Worm (Caenorhabditis elegans) whole organism, young adult: ENCODE measurements around the gene clec-178.

ENCODE experiments used
- C06A6.2 ChIP-seq: fragments of 200-800 bp; sonication (Bioruptor generic); conservative IDR thresholded peaks from 2 replicates; pipeline ENCODE4 v1.3.6; 2022; ENCODE audit warnings: missing genetic modification characterization, missing compliant biosample characterization
- F52B5.7 ChIP-seq: sonication (generic microtip); optimal IDR thresholded peaks from 2 replicates; lab custom pipeline; 2016; ENCODE audit warnings: mild to moderate bottlenecking, missing genetic modification characterization, missing compliant biosample characterization
- K11D2.4 ChIP-seq: fragments of 200-800 bp; sonication (Bioruptor generic); IDR thresholded peaks from 2 replicates; pipeline ENCODE4 v1.3.6; 2022; ENCODE audit warnings: missing genetic modification reagents, missing genetic modification characterization, missing compliant biosample characterization
- K12H6.12 ChIP-seq: fragments of 200-800 bp; sonication (Bioruptor generic); optimal IDR thresholded peaks from 2 replicates; lab custom pipeline; 2018; ENCODE audit warnings: mild to moderate bottlenecking, missing genetic modification characterization, missing compliant biosample characterization
- T07F8.4 ChIP-seq: sonication (generic microtip); optimal IDR thresholded peaks from 2 replicates; lab custom pipeline; 2016; ENCODE audit warnings: mild to moderate bottlenecking, missing genetic modification characterization, moderate library complexity, missing compliant biosample characterization
- Y53F4B.3 ChIP-seq: fragments of 200-800 bp; sonication (Bioruptor generic); IDR thresholded peaks from 2 replicates; pipeline ENCODE4 v1.3.6; 2022; ENCODE audit warnings: missing genetic modification reagents, missing genetic modification characterization, missing compliant biosample characterization
- Y95B8A.8 ChIP-seq: fragments of 200-800 bp; sonication (Bioruptor generic); IDR thresholded peaks from 2 replicates; pipeline ENCODE4 v1.3.6; 2022; ENCODE audit warnings: missing genetic modification reagents, missing genetic modification characterization, missing compliant biosample characterization
- attf-3 ChIP-seq: fragments of 200-800 bp; sonication (Bioruptor generic); conservative IDR thresholded peaks from 2 replicates; pipeline ENCODE4 v1.3.6; 2022; ENCODE audit warnings: missing genetic modification reagents, missing genetic modification characterization, missing compliant biosample characterization
- ceh-27 ChIP-seq: fragments of 200-800 bp; sonication (Bioruptor generic); optimal IDR thresholded peaks from 2 replicates; lab custom pipeline; 2018; ENCODE audit warnings: mild to moderate bottlenecking, missing genetic modification characterization, moderate library complexity, missing compliant biosample characterization
- ceh-40 ChIP-seq: fragments of 200-800 bp; sonication (Bioruptor generic); IDR thresholded peaks from 2 replicates; pipeline ENCODE4 v1.3.6; 2022; ENCODE audit warnings: missing genetic modification characterization, missing compliant biosample characterization
- chd-7 ChIP-seq: sonication (generic microtip); optimal IDR thresholded peaks from 2 replicates; lab custom pipeline; 2016; ENCODE audit warnings: mild to moderate bottlenecking, missing genetic modification characterization, moderate library complexity, missing compliant biosample characterization
- dox-1 ChIP-seq: fragments of 200-800 bp; sonication (Bioruptor generic); IDR thresholded peaks from 2 replicates; pipeline ENCODE4 v1.3.6; 2022; ENCODE audit warnings: missing genetic modification reagents, missing genetic modification characterization, missing compliant biosample characterization
- dpl-1 ChIP-seq: fragments of 150-350 bp; optimal IDR thresholded peaks from 2 replicates; lab custom pipeline; 2014; ENCODE audit warnings: missing biosample characterization, missing genetic modification reagents, missing genetic modification characterization
- egl-44 ChIP-seq: fragments of 200-800 bp; sonication (Bioruptor generic); IDR thresholded peaks from 2 replicates; pipeline ENCODE4 v1.3.6; 2022; ENCODE audit warnings: missing genetic modification reagents, missing genetic modification characterization, missing compliant biosample characterization
- ets-4 ChIP-seq: fragments of 200-800 bp; sonication (Bioruptor generic); optimal IDR thresholded peaks from 2 replicates; lab custom pipeline; 2018; ENCODE audit warnings: mild to moderate bottlenecking, missing genetic modification characterization, missing compliant biosample characterization
- hlh-12 ChIP-seq: sonication (generic microtip); optimal IDR thresholded peaks from 2 replicates; lab custom pipeline; 2016; ENCODE audit warnings: missing genetic modification characterization, missing compliant biosample characterization
- let-526 ChIP-seq: fragments of 200-800 bp; sonication (Bioruptor generic); IDR thresholded peaks from 2 replicates; pipeline ENCODE4 v1.3.6; 2022; ENCODE audit warnings: missing genetic modification reagents, missing genetic modification characterization, missing compliant biosample characterization
- lin-26 ChIP-seq: fragments of 200-800 bp; sonication (Bioruptor generic); IDR thresholded peaks from 2 replicates; pipeline ENCODE4 v1.3.6; 2022; ENCODE audit warnings: missing genetic modification reagents, missing genetic modification characterization, missing compliant biosample characterization
- lin-35 ChIP-seq, 3 experiments: fragments of 150-350 bp in 2 of 3; sonication (generic microtip) in 1 of 3; optimal IDR thresholded peaks; 2 replicates each; lab custom pipeline; 2014 to 2018; ENCODE audit warnings: missing biosample characterization in 3 of 3, missing genetic modification characterization in 3 of 3, missing genetic modification reagents in 3 of 3
- lin-40 ChIP-seq: sonication (generic microtip); optimal IDR thresholded peaks from 2 replicates; lab custom pipeline; 2016; ENCODE audit warnings: missing genetic modification characterization, mild to moderate bottlenecking, missing compliant biosample characterization, missing genotype, missing genetic modification reagents
- lin-54 ChIP-seq: fragments of 200-800 bp; sonication (Bioruptor generic); optimal IDR thresholded peaks from 2 replicates; lab custom pipeline; 2018; ENCODE audit warnings: mild to moderate bottlenecking, missing genetic modification characterization, missing compliant biosample characterization
- lir-1 ChIP-seq: fragments of 200-800 bp; sonication (Bioruptor generic); conservative IDR thresholded peaks from 2 replicates; pipeline ENCODE4 v1.3.6; 2022; ENCODE audit warnings: missing genetic modification reagents, missing genetic modification characterization, missing compliant biosample characterization
- lsl-1 ChIP-seq: fragments of 200-800 bp; sonication (Bioruptor generic); optimal IDR thresholded peaks from 2 replicates; lab custom pipeline; 2018; ENCODE audit warnings: mild to moderate bottlenecking, missing genetic modification characterization, moderate library complexity, missing compliant biosample characterization
- madf-3 ChIP-seq: fragments of 200-800 bp; sonication (Bioruptor generic); IDR thresholded peaks from 2 replicates; pipeline ENCODE4 v1.3.6; 2022; ENCODE audit warnings: missing genetic modification reagents, missing genetic modification characterization, missing compliant biosample characterization
- mcd-1 ChIP-seq: fragments of 200-800 bp; sonication (Bioruptor generic); IDR thresholded peaks from 2 replicates; pipeline ENCODE4 v1.3.6; 2022; ENCODE audit warnings: missing genetic modification reagents, missing genetic modification characterization, missing compliant biosample characterization
- nfya-1 ChIP-seq: sonication (generic microtip); optimal IDR thresholded peaks from 2 replicates; lab custom pipeline; 2017; ENCODE audit warnings: antibody characterized with exemption, missing compliant biosample characterization, missing genetic modification characterization, borderline replicate concordance; ENCODE audit not compliant: insufficient read depth
- nhr-179 ChIP-seq: sonication (generic microtip); optimal IDR thresholded peaks from 2 replicates; lab custom pipeline; 2016; ENCODE audit warnings: mild to moderate bottlenecking, missing genetic modification characterization, missing compliant biosample characterization
- rcor-1 ChIP-seq: fragments of 200-800 bp; sonication (Bioruptor generic); IDR thresholded peaks from 2 replicates; pipeline ENCODE4 v1.3.6; 2022; ENCODE audit warnings: missing genetic modification reagents, missing genetic modification characterization, missing compliant biosample characterization
- rpc-1 ChIP-seq, 2 experiments: fragments of 150-350 bp in 1 of 2; sonication (generic microtip) in 1 of 2; optimal IDR thresholded peaks; 2 replicates each; lab custom pipeline; 2014 to 2018; ENCODE audit warnings: missing biosample characterization in 1 of 2, missing genetic modification characterization in 1 of 2, missing genetic modification reagents in 1 of 2, missing genotype in 1 of 2
- sdz-38 ChIP-seq: sonication (generic microtip); optimal IDR thresholded peaks from 2 replicates; lab custom pipeline; 2016; ENCODE audit warnings: missing genotype, missing genetic modification characterization, missing compliant biosample characterization
- snpc-3.4 ChIP-seq: sonication (generic microtip); optimal IDR thresholded peaks from 2 replicates; lab custom pipeline; 2017; ENCODE audit warnings: missing genetic modification characterization, mild to moderate bottlenecking, missing compliant biosample characterization, antibody characterized with exemption, moderate library complexity, missing genotype, missing genetic modification reagents
- snpc-4 ChIP-seq, 5 experiments: fragments of 150-350 bp in 1 of 5; sonication (generic microtip) in 4 of 5; optimal IDR thresholded peaks; 2 replicates each; lab custom pipeline; 2014 to 2018; ENCODE audit warnings: missing genetic modification characterization in 5 of 5, missing biosample characterization in 3 of 5, antibody characterized with exemption in 2 of 5, mild to moderate bottlenecking in 2 of 5, missing compliant biosample characterization in 2 of 5, missing genotype in 2 of 5, moderate library complexity in 2 of 5, missing genetic modification reagents in 1 of 5
- somi-1 ChIP-seq: fragments of 200-800 bp; sonication (Bioruptor generic); optimal IDR thresholded peaks from 2 replicates; lab custom pipeline; 2018; ENCODE audit warnings: mild to moderate bottlenecking, missing genetic modification characterization, missing compliant biosample characterization
- tlf-1 ChIP-seq: fragments of 200-800 bp; sonication (Bioruptor generic); optimal IDR thresholded peaks from 2 replicates; lab custom pipeline; 2018; ENCODE audit warnings: mild to moderate bottlenecking, missing genetic modification characterization, missing compliant biosample characterization
- zim-3 ChIP-seq: sonication (generic microtip); optimal IDR thresholded peaks from 2 replicates; lab custom pipeline; 2017; ENCODE audit warnings: mild to moderate bottlenecking, missing genetic modification characterization, moderate library complexity, missing compliant biosample characterization
- ztf-25 ChIP-seq: fragments of 200-800 bp; sonication (Bioruptor generic); IDR thresholded peaks from 2 replicates; pipeline ENCODE4 v1.3.6; 2022; ENCODE audit warnings: missing genetic modification reagents, missing genetic modification characterization, missing compliant biosample characterization
- ztf-26 ChIP-seq: sonication (generic microtip); optimal IDR thresholded peaks from 2 replicates; lab custom pipeline; 2017; ENCODE audit warnings: missing genetic modification characterization, missing compliant biosample characterization

clec-178 gene

DNA sequence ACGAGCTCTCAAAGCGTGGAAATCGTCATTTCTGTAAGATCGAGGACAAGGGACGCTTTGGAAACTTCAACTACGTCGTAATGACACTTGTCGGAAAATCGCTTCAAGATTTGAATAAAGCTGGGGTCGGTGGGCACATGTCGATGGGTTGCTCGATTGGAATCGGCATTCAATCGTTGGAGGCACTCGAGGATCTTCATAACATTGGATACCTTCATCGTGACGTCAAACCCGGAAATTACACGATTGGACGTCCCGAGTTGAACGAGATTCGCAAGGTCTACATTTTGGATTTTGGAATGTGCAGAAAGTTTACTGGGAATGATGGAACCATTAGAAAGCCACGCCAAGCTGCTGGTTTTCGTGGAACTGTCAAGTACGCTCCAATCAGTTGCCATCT lies 21.2 kb upstream of the clec-178 start:
- TF ChIP-seq madf-3 (GFP tag; lab: Robert Waterston, UW) (no peak), Y95B8A.8 (GFP tag; lab: Robert Waterston, UW) (no peak), dpl-1 (no peak), C06A6.2 (no peak), mcd-1 (GFP tag; lab: Robert Waterston, UW) (no peak), K11D2.4 (no peak), ztf-25 (GFP tag; lab: Robert Waterston, UW) (no peak), F52B5.7 (no peak), ceh-40 (GFP tag; lab: Robert Waterston, UW) (no peak), snpc-3.4 (no peak), tlf-1 (no peak), ets-4 (no peak), lsl-1 (GFP tag; lab: Kevin White, UChicago) (no peak), chd-7 (no peak)

DNA sequence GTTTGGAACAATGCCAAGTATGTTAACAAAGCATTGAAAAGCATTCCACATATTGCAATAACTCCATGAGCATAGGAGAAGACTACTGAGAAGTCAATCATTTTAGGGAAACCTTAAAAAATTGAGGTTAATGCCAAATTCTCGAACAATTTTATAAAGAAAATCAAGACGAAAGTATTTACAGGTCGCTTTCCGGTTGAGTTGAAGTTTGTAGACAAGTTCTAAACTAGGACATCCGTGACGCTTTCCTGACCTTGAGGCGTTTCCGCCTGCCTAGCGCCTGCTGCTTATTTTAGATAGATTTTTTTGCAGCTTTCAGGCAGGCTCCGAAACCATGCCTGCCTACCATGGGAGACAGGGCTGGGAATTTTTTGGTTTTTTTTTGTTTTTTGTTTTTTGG lies 18.2 kb upstream of the clec-178 start, which contains the start of gene srd-13:
Gene srd-13, minus strand, starts transcription at position 101 of the 400 bp plus-strand sequence.
- TF ChIP-seq ceh-27 (no peak), Y53F4B.3 (GFP tag; lab: Robert Waterston, UW) (no peak), rpc-1 (optimal IDR thresholded peaks at IDR 0.05; lab: Kevin White, UChicago) (no peak), rpc-1 (tag; optimal IDR thresholded peaks at IDR 0.05; lab: Kevin White, UChicago) (no peak), sdz-38 (tag; lab: Kevin White, UChicago) (no peak), snpc-3.4 (no peak), attf-3 (GFP tag; lab: Robert Waterston, UW) (no peak), let-526 (GFP tag; lab: Robert Waterston, UW) (no peak), nfya-1 (tag; lab: Kevin White, UChicago) (no peak), lin-40 (tag; lab: Kevin White, UChicago) (no peak), lin-26 (GFP tag; lab: Robert Waterston, UW) (no peak), rcor-1 (GFP tag; lab: Robert Waterston, UW) (no peak), T07F8.4 (tag; lab: Kevin White, UChicago) (no peak), dox-1 (GFP tag; lab: Robert Waterston, UW) (no peak)

DNA sequence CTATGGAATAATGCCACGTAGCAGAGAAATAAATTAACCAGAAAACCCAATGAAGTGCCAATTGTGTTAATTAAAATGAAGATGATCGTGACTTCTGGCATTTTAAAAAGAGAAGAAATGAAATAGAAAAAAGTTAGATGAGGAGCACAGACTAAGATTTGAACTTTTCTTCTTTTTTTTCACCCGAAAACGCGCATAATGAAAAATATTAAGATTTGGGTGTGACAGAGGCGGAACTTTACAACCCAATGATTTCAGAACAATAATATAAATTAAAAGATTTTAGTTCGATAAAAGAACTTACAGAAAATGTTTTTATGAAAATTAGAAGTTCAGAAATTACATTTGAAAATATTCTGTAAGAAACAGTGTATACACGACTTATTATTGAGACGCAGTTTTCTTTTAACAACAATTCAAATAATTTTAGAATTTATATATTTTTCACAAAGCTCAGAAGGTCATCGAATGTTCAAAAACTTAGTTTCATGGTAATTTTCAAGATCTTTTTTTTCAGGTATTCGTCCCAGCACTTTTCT lies 8.2 kb upstream of the clec-178 start, which contains the start of the genes srd-8 and B0547.2:
Gene srd-8, minus strand, starts transcription at position 101 of the 539 bp plus-strand sequence.
Gene B0547.2, plus strand, starts transcription at position 489 of the 539 bp plus-strand sequence.
- TF ChIP-seq lin-54 (no peak), ztf-26 (tag; lab: Kevin White, UChicago) (no peak), hlh-12 (tag; lab: Kevin White, UChicago) (no peak), K12H6.12 (tag; lab: Kevin White, UChicago) (no peak), lin-35 (GFP tag; optimal IDR thresholded peaks at IDR 0.05; lab: Kevin White, UChicago) (no peak), egl-44 (no peak), lir-1 (no peak), nhr-179 (no peak), sdz-38 (tag; lab: Kevin White, UChicago) (no peak), T07F8.4 (tag; lab: Kevin White, UChicago) (no peak)

DNA sequence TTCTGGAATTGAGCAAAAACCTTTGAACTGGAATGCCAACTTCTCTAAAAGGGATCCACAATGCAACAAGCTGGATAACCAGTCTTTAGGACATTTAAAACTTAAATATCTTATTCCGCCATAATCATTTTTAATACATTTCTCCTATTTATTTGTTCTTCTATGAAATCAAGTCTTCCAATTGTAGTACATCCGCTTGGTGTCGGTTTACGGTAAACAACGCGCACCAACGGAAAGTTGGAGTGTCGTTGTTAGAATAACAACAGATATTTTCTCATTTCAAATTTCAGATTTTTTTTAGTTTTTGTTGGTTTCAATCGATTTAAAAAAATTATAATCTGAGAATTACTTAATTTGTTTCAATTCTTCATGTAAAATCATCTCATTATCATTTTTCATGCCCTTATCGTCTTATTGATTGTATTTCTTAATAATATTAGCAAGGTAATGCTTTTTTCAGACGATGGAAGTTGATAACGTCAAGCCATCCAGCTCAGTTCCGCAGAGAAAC lies 4.6 kb upstream of the clec-178 start, which contains the start of gene csn-5:
Gene csn-5, plus strand, starts transcription at position 461 of the 511 bp plus-strand sequence.
- TF ChIP-seq snpc-4 (GFP tag; optimal IDR thresholded peaks at IDR 0.05; lab: Kevin White, UChicago) (no peak), snpc-4 (tag; optimal IDR thresholded peaks at IDR 0.05; lab: Kevin White, UChicago) (peak in 1 of 4 experiments; percentile 6), zim-3 (no peak), somi-1 (no peak), attf-3 (GFP tag; lab: Robert Waterston, UW) (peak; percentile 90), lsl-1 (GFP tag; lab: Kevin White, UChicago) (no peak)
- TF ChIP-seq, all 124 proteins: peak for 2
